Worm (Caenorhabditis elegans) whole organism, mixed stage, embryonic: Measurements from ENCODE around the gene hil-2.

Source experiments
- ceh-39 ChIP-seq: fragments of 150-350 bp; optimal IDR thresholded peaks from 2 replicates; lab custom pipeline; 2014; ENCODE audit warnings: missing biosample characterization, missing genetic modification characterization
- ceh-83 ChIP-seq: fragments of 200-800 bp; sonication (Bioruptor generic); optimal IDR thresholded peaks from 2 replicates; lab custom pipeline; 2018; ENCODE audit warnings: mild to moderate bottlenecking, missing genetic modification characterization, missing compliant biosample characterization
- ces-1 ChIP-seq: fragments of 150-350 bp; optimal IDR thresholded peaks from 2 replicates; lab custom pipeline; 2014; ENCODE audit warnings: missing biosample characterization, missing genetic modification reagents, missing genetic modification characterization
- elt-1 ChIP-seq: sonication (generic microtip); optimal IDR thresholded peaks from 2 replicates; lab custom pipeline; 2017; ENCODE audit warnings: missing genetic modification characterization, mild to moderate bottlenecking, missing compliant biosample characterization, antibody characterized with exemption, moderate library complexity, borderline replicate concordance; ENCODE audit not compliant: insufficient read depth
- elt-3 ChIP-seq: fragments of 150-350 bp; optimal IDR thresholded peaks from 2 replicates; lab custom pipeline; 2014; ENCODE audit warnings: missing biosample characterization, missing genetic modification characterization
- lsy-2 ChIP-seq: fragments of 150-350 bp; optimal IDR thresholded peaks from 2 replicates; lab custom pipeline; 2014; ENCODE audit warnings: missing biosample characterization, missing genetic modification characterization
- nhr-76 ChIP-seq: sonication (generic microtip); optimal IDR thresholded peaks from 2 replicates; lab custom pipeline; 2017; ENCODE audit warnings: missing biosample characterization, missing genetic modification characterization
- sem-2 ChIP-seq: fragments of 200-800 bp; sonication (Bioruptor generic); optimal IDR thresholded peaks from 2 replicates; lab custom pipeline; 2018; ENCODE audit warnings: mild to moderate bottlenecking, missing genetic modification characterization, missing compliant biosample characterization
- snpc-4 ChIP-seq: fragments of 150-350 bp; optimal IDR thresholded peaks from 2 replicates; lab custom pipeline; 2014; ENCODE audit warnings: missing biosample characterization, missing genetic modification characterization
- ztf-11 ChIP-seq: fragments of 150-350 bp; optimal IDR thresholded peaks from 2 replicates; lab custom pipeline; 2014; ENCODE audit warnings: missing biosample characterization, missing genetic modification characterization

ce11 chrIV:6279392-6279791 is 14.6 kb upstream of the hil-2 start, which contains the start of gene sams-5:
- TF ChIP-seq ceh-83 (GFP tag; lab: Kevin White, UChicago) (no peak), snpc-4 (no peak), ztf-11 (no peak), nhr-76 (tag; lab: Kevin White, UChicago) (no peak), elt-3 (no peak), lsy-2 (tag; lab: Kevin White, UChicago) (no peak), ces-1 (GFP tag; lab: Kevin White, UChicago) (no peak), elt-1 (no peak), ceh-39 (tag; lab: Kevin White, UChicago) (no peak), sem-2 (GFP tag; lab: Kevin White, UChicago) (no peak)
